Worm (Caenorhabditis elegans) whole organism, L2 larva: ENCODE measurements around the gene syx-3.

Experiments used
- F13H6.1 ChIP-seq: sonication (generic microtip); optimal IDR thresholded peaks from 2 replicates; lab custom pipeline; 2016; ENCODE audit warnings: missing genetic modification characterization, missing compliant biosample characterization
- R02D3.7 ChIP-seq: fragments of 150-350 bp; optimal IDR thresholded peaks from 2 replicates; lab custom pipeline; 2014; ENCODE audit warnings: missing biosample characterization, missing genetic modification characterization
- ZK546.5 ChIP-seq: sonication (generic microtip); optimal IDR thresholded peaks from 2 replicates; lab custom pipeline; 2017; ENCODE audit warnings: missing biosample characterization, missing genetic modification characterization
- alr-1 ChIP-seq: fragments of 150-350 bp; optimal IDR thresholded peaks from 2 replicates; lab custom pipeline; 2014; ENCODE audit warnings: missing biosample characterization, missing genetic modification characterization
- ama-1 ChIP-seq: fragments of 150-350 bp; optimal IDR thresholded peaks from 2 replicates; lab custom pipeline; 2018; ENCODE audit warnings: inconsistent platforms
- blmp-1 ChIP-seq: sonication (generic microtip); optimal IDR thresholded peaks from 2 replicates; lab custom pipeline; 2017; ENCODE audit warnings: missing genetic modification characterization, mild to moderate bottlenecking, missing compliant biosample characterization, antibody characterized with exemption, moderate library complexity; ENCODE audit not compliant: insufficient read depth
- ceh-16 ChIP-seq: fragments of 150-350 bp; optimal IDR thresholded peaks from 2 replicates; lab custom pipeline; 2014; ENCODE audit warnings: missing biosample characterization, missing genetic modification characterization
- dmd-4 ChIP-seq: sonication (generic microtip); optimal IDR thresholded peaks from 2 replicates; lab custom pipeline; 2017; ENCODE audit warnings: missing biosample characterization, missing genetic modification characterization
- egl-27 ChIP-seq: sonication (generic microtip); optimal IDR thresholded peaks from 3 replicates; lab custom pipeline; 2017; ENCODE audit warnings: missing biosample characterization, missing genetic modification reagents, missing genetic modification characterization
- elt-3 ChIP-seq: sonication (generic microtip); optimal IDR thresholded peaks from 2 replicates; lab custom pipeline; 2017; ENCODE audit warnings: missing biosample characterization, missing genetic modification characterization
- fos-1 ChIP-seq: fragments of 150-350 bp; optimal IDR thresholded peaks from 2 replicates; lab custom pipeline; 2014; ENCODE audit warnings: missing biosample characterization, missing genetic modification characterization
- gmeb-1 ChIP-seq: fragments of 150-350 bp; optimal IDR thresholded peaks from 2 replicates; lab custom pipeline; 2014; ENCODE audit warnings: missing biosample characterization, missing genetic modification characterization
- lin-11 ChIP-seq: fragments of 150-350 bp; sonication (generic microtip); optimal IDR thresholded peaks from 2 replicates; lab custom pipeline; 2014; ENCODE audit warnings: missing biosample characterization, missing genetic modification characterization, inconsistent platforms, mixed read lengths
- lin-13 ChIP-seq: fragments of 150-350 bp; optimal IDR thresholded peaks from 2 replicates; lab custom pipeline; 2014; ENCODE audit warnings: missing biosample characterization, missing genetic modification reagents, missing genetic modification characterization
- lin-39 ChIP-seq: fragments of 150-350 bp; optimal IDR thresholded peaks from 2 replicates; lab custom pipeline; 2014; ENCODE audit warnings: missing biosample characterization, missing genetic modification reagents, missing genetic modification characterization
- mab-5 ChIP-seq: fragments of 150-350 bp; optimal IDR thresholded peaks from 2 replicates; lab custom pipeline; 2014; ENCODE audit warnings: missing biosample characterization, missing genetic modification characterization
- mbf-1 ChIP-seq: sonication (generic microtip); optimal IDR thresholded peaks from 2 replicates; lab custom pipeline; 2017; ENCODE audit warnings: missing biosample characterization, missing genetic modification characterization
- mdl-1 ChIP-seq, 2 experiments: fragments of 150-350 bp in 1 of 2; sonication (generic microtip) in 1 of 2; optimal IDR thresholded peaks; 2 replicates each; lab custom pipeline; 2017; ENCODE audit warnings: missing biosample characterization in 2 of 2, missing genetic modification characterization in 2 of 2
- nhr-10 ChIP-seq: sonication (generic microtip); optimal IDR thresholded peaks from 2 replicates; lab custom pipeline; 2017; ENCODE audit warnings: missing biosample characterization, missing genetic modification characterization
- nhr-11 ChIP-seq: fragments of 150-350 bp; optimal IDR thresholded peaks from 2 replicates; lab custom pipeline; 2014; ENCODE audit warnings: missing biosample characterization, missing genetic modification characterization
- nhr-21 ChIP-seq: fragments of 150-350 bp; optimal IDR thresholded peaks from 2 replicates; lab custom pipeline; 2014; ENCODE audit warnings: missing biosample characterization, missing genetic modification characterization
- nhr-237 ChIP-seq: fragments of 150-350 bp; optimal IDR thresholded peaks from 2 replicates; lab custom pipeline; 2014; ENCODE audit warnings: missing biosample characterization, missing genetic modification characterization
- nhr-25 ChIP-seq: fragments of 150-350 bp; sonication (generic microtip); optimal IDR thresholded peaks from 3 replicates; lab custom pipeline; 2014; ENCODE audit warnings: missing biosample characterization, missing genetic modification characterization
- nhr-77 ChIP-seq: fragments of 150-350 bp; optimal IDR thresholded peaks from 2 replicates; lab custom pipeline; 2014; ENCODE audit warnings: missing biosample characterization, missing genetic modification characterization
- skn-1 ChIP-seq: sonication (generic microtip); optimal IDR thresholded peaks from 2 replicates; lab custom pipeline; 2017; ENCODE audit warnings: missing biosample characterization, missing genetic modification characterization
- sma-3 ChIP-seq: sonication (generic microtip); optimal IDR thresholded peaks from 2 replicates; lab custom pipeline; 2016; ENCODE audit warnings: missing genetic modification reagents, missing genetic modification characterization, missing compliant biosample characterization
- sma-9 ChIP-seq, 2 experiments: fragments of 150-350 bp in 1 of 2; sonication (generic microtip) in 1 of 2; optimal IDR thresholded peaks; 2 replicates each; lab custom pipeline; 2014 to 2016; ENCODE audit warnings: missing genetic modification characterization in 2 of 2, mild to moderate bottlenecking in 1 of 2, missing biosample characterization in 1 of 2, missing compliant biosample characterization in 1 of 2, missing genetic modification reagents in 1 of 2, moderate library complexity in 1 of 2
- snpc-4 ChIP-seq: fragments of 150-350 bp; optimal IDR thresholded peaks from 2 replicates; lab custom pipeline; 2014; ENCODE audit warnings: missing biosample characterization, missing genetic modification characterization
- unc-39 ChIP-seq: fragments of 150-350 bp; optimal IDR thresholded peaks from 2 replicates; lab custom pipeline; 2014; ENCODE audit warnings: missing biosample characterization, missing genetic modification characterization
- unc-55 ChIP-seq: fragments of 150-350 bp; sonication (generic microtip); optimal IDR thresholded peaks from 3 replicates; lab custom pipeline; 2014; ENCODE audit warnings: missing biosample characterization, missing genetic modification reagents, missing genetic modification characterization
- unc-62 ChIP-seq: fragments of 150-350 bp; optimal IDR thresholded peaks from 2 replicates; lab custom pipeline; 2014; ENCODE audit warnings: missing biosample characterization, missing genetic modification reagents, missing genetic modification characterization
- zag-1 ChIP-seq: fragments of 150-350 bp; optimal IDR thresholded peaks from 2 replicates; lab custom pipeline; 2014; ENCODE audit warnings: missing biosample characterization, missing genetic modification characterization
- ztf-1 ChIP-seq: fragments of 200-800 bp; sonication (Bioruptor generic); conservative IDR thresholded peaks from 2 replicates; pipeline ENCODE4 v1.3.6; 2022; ENCODE audit warnings: missing genetic modification characterization, missing compliant biosample characterization
- ztf-11 ChIP-seq: sonication (generic microtip); optimal IDR thresholded peaks from 2 replicates; lab custom pipeline; 2017; ENCODE audit warnings: missing biosample characterization, missing genetic modification characterization
- ztf-4 ChIP-seq: fragments of 150-350 bp; optimal IDR thresholded peaks from 2 replicates; lab custom pipeline; 2014; ENCODE audit warnings: missing biosample characterization, missing genetic modification characterization

syx-3 gene

DNA sequence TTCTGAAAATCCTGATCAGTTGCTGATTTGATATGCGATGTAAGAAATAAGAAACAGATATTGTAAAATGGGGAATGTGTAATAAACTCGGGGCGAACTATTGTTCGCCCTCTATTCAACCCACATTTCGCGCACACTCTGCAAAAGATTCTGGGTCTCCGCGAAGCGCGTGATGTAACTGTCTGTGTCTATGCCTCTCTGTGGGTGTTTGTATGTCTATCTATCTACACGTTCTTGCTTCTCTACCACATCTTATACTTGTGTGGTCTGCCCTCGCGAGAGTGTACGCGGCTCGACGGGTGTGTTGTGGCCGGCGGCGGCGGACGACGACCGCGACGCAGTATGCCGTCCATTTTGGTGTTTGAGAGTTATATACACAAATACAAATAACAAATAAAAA, 12.4 kb upstream of the syx-3 start (continued):
- no peak for TF ChIP-seq ztf-11 (tag; lab: Kevin White, UChicago)
- TF ChIP-seq, all 48 proteins: peak for 21

DNA sequence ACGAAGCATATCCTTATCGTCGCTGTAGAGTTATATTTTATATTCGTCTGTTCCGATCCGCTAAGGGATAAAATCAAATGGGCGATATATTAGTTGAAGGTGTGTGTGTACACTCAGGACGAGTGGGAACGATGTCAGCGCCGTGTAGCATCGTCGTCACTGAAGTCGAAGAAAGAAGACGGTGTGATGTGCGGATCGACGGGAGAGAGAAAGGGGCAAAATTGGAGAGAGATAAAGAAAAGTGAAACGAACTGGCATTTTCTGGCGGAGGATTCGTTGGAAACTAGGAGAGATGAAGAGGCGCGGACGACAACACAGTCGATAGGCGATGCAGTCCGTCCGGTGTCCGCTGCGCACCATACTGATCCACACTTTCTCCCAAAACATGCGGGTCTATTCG, 10.9 kb upstream of the syx-3 start, which contains the start of gene C26B9.3:
C26B9.3 (plus strand) TSS at position 343 of the 400 bp plus-strand sequence.
- TF ChIP-seq blmp-1 (tag; lab: Kevin White, UChicago) (peak; percentile 87), skn-1 (no peak), nhr-21 (tag; lab: Kevin White, UChicago) (peak; percentile 24), fos-1 (tag; lab: Kevin White, UChicago) (peak; percentile 14)

DNA sequence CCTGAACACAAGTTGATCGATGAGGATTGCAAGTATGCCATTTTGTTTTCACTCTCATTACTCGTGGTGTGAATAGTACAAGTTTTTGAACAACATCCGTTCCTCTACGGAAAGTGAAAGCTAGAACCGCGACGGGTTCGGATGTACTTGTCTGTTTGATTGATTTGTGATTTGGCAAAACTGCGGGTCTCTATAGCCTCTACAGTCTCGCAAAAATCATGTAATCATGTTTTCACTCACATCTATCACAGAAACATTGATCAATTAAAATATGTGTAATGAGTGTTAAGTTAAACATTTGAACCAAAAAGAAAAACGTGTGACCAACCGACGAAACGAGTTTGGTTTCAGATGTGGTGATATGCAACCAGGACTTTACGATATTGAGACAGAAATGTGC, 9.5 kb upstream of the syx-3 start:
- TF ChIP-seq R02D3.7 (no peak), skn-1 (no peak), sma-9 (GFP tag; optimal IDR thresholded peaks at IDR 0.05; lab: Kevin White, UChicago) (peak; percentile 45), sma-9 (tag; optimal IDR thresholded peaks at IDR 0.05; lab: Kevin White, UChicago) (no peak), nhr-237 (tag; lab: Kevin White, UChicago) (no peak), egl-27 (tag; lab: Kevin White, UChicago) (peak; percentile 15), nhr-21 (tag; lab: Kevin White, UChicago) (peak; percentile 17), unc-39 (tag; lab: Kevin White, UChicago) (no peak), ZK546.5 (tag; lab: Kevin White, UChicago) (no peak), fos-1 (tag; lab: Kevin White, UChicago) (no peak), lin-13 (GFP tag; lab: Kevin White, UChicago) (no peak), elt-3 (tag; lab: Kevin White, UChicago) (no peak), nhr-25 (tag; lab: Kevin White, UChicago) (peak; percentile 69), sma-3 (peak; percentile 16), blmp-1 (tag; lab: Kevin White, UChicago) (peak; percentile 94), lin-11 (tag; lab: Kevin White, UChicago) (no peak), unc-62 (GFP tag; lab: Kevin White, UChicago) (peak; percentile 9), mab-5 (tag; lab: Kevin White, UChicago) (no peak), mdl-1 (tag; optimal IDR thresholded peaks at IDR 0.05; lab: Kevin White, UChicago) (no peak), alr-1 (tag; lab: Kevin White, UChicago) (no peak), F13H6.1 (tag; lab: Kevin White, UChicago) (no peak)

DNA sequence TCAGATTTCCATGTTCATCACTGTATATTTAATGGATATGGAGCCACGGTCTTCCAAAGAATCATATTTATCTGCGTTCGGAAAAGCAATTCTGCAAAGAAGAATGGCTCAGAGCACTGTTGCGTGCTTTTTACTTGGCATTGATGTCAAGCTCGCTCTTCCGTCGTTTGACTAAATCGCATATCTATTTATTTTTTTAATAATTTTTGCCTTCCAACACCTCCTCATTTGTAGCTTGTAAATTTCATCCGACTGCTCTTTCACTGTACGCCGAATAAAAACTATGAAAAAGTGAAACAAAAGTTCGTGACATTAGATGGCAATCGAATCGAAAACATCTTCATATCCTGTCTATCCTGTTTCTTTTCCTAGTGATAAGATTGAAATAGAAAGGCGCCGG, 9.0 kb upstream of the syx-3 start, which contains the start of gene C26B9.2:
C26B9.2 (plus strand) TSS at position 301 of the 400 bp plus-strand sequence.
- no peak for TF ChIP-seq mbf-1
- TF ChIP-seq nhr-11 (tag; lab: Kevin White, UChicago) = no peak
- TF ChIP-seq ztf-1 (GFP tag; lab: Robert Waterston, UW) = no peak
- TF ChIP-seq gmeb-1 (tag; lab: Kevin White, UChicago) = no peak
- TF ChIP-seq zag-1 (tag; lab: Kevin White, UChicago) = no peak
- TF ChIP-seq nhr-77 (tag; lab: Kevin White, UChicago) = no peak
- no peak for TF ChIP-seq sma-3
- no peak for TF ChIP-seq lin-39
- no peak for TF ChIP-seq ceh-16 (tag; lab: Kevin White, UChicago)
- TF ChIP-seq mdl-1 (tag; optimal IDR thresholded peaks at IDR 0.05; lab: Kevin White, UChicago) = no peak
- TF ChIP-seq ZK546.5 (tag; lab: Kevin White, UChicago) = no peak
- TF ChIP-seq nhr-237 (tag; lab: Kevin White, UChicago) = no peak
- TF ChIP-seq ztf-11 (tag; lab: Kevin White, UChicago) = no peak

DNA sequence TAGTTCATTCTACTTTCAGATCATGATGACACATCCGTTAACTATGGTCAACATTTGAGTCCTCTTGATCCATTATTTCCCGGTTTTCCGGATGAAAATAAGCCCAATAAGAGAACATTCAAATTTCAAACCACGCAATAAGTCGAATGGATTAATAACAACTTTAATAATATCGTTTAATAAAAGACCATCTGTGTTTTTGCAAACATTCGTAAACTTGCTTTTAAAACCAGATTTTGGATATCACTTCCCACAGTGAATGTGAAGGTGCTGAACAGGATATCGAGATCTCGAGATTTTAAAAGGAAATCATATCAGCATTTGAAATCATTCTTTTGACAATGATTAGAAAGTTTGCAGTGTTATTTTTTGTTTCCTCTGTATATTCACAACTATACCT, 6.9 kb upstream of the syx-3 start, which contains the start of gene C26B9.7:
C26B9.7 (plus strand) TSS at position 301 of the 400 bp plus-strand sequence.
- TF ChIP-seq mdl-1 (tag; optimal IDR thresholded peaks at IDR 0.05; lab: Kevin White, UChicago) = no peak
- no peak for TF ChIP-seq sma-3
- TF ChIP-seq lin-13 (GFP tag; lab: Kevin White, UChicago) = no peak
- no peak for TF ChIP-seq nhr-237 (tag; lab: Kevin White, UChicago)
- no peak for TF ChIP-seq zag-1 (tag; lab: Kevin White, UChicago)
- no peak for TF ChIP-seq ztf-4 (tag; lab: Kevin White, UChicago)
- no peak for TF ChIP-seq ama-1 (lab: Kevin White, UChicago)
- TF ChIP-seq nhr-10 (tag; lab: Kevin White, UChicago) = no peak
- TF ChIP-seq dmd-4 (tag; lab: Kevin White, UChicago) = no peak
- TF ChIP-seq gmeb-1 (tag; lab: Kevin White, UChicago) = no peak
- TF ChIP-seq snpc-4 (tag; lab: Kevin White, UChicago) = no peak
- TF ChIP-seq lin-39 = no peak
- TF ChIP-seq unc-39 (tag; lab: Kevin White, UChicago) = no peak
- TF ChIP-seq unc-55 (GFP tag; lab: Kevin White, UChicago) = no peak
- TF ChIP-seq ztf-11 (tag; lab: Kevin White, UChicago) = no peak
